Worm (Caenorhabditis elegans): Measurements from ENCODE around the gene qns-1.

ce11 chrIV:10251764-10252163 is 32.7 kb upstream of the qns-1 start:
- no peak for TF ChIP-seq snpc-3.4 (tag; optimal IDR thresholded peaks at IDR 0.05)
- TF ChIP-seq madf-6 (GFP tag; IDR thresholded peaks at IDR 0.05), result no peak
- no peak for TF ChIP-seq attf-6 (GFP tag; IDR thresholded peaks at IDR 0.05)
- TF ChIP-seq mcd-1 (GFP tag; IDR thresholded peaks at IDR 0.05), result no peak
- TF ChIP-seq lir-1 (GFP tag; conservative IDR thresholded peaks at IDR 0.05), result no peak
- no peak for TF ChIP-seq unc-130 (GFP tag; optimal IDR thresholded peaks at IDR 0.05)
- TF ChIP-seq ekl-4 (GFP tag; IDR thresholded peaks at IDR 0.05), result no peak
- no peak for TF ChIP-seq D2030.7 (GFP tag; IDR thresholded peaks at IDR 0.05)
- TF ChIP-seq hmg-1.2 (GFP tag; IDR thresholded peaks at IDR 0.05), result no peak
- no peak for TF ChIP-seq snpc-1.3 (tag; optimal IDR thresholded peaks at IDR 0.05; ENCODE audit: insufficient read depth)

Measured in whole organism, young adult.